Fruit fly (Drosophila melanogaster) Kc167 (cell line): ENCODE results near the gene CG14391.

Experiments
- Sin3A ChIP-seq: fragments of >200 bp; optimal IDR thresholded peaks from 2 replicates; lab custom pipeline; 2018; ENCODE audit warnings: missing external identifiers
- h ChIP-seq: fragments of >200 bp; optimal IDR thresholded peaks from 3 replicates; lab custom pipeline; 2018; ENCODE audit warnings: missing external identifiers
- ttk ChIP-seq: sonication (Bioruptor generic); optimal IDR thresholded peaks from 2 replicates; lab custom pipeline; 2017; ENCODE audit warnings: missing external identifiers

DNA sequence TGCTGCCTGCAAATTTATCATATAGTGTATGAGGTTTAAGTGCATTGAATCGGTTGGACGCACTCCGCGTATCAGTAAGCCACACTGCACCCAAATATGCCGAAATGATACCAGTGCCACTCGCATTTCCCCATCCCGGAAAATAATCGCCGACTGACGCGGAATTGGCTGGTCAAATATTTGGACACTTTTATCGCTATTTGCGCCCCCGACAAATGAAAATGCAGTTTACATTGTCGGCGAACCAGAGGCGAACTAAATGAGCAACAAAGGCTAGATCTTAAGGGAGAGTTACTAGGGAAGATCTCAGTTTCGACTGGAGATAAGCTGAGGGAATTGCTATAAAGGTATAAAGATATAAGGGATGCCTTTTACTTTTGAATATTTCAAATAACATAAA, 6.5 kb downstream of the CG14391 start:
- TF ChIP-seq ttk (lab: Kevin White, UChicago) (no peak), Sin3A (no peak), h (no peak)
